Fruit fly (Drosophila melanogaster): Measurements from ENCODE around the gene Usf.

dm6 chrX:4529909-4530308, 18.7 kb downstream of the Usf start, which contains the start of gene CG3556:
- no peak for TF ChIP-seq pan (optimal IDR thresholded peaks at IDR 0.05)
- TF ChIP-seq psq (optimal IDR thresholded peaks at IDR 0.05): no peak
